Worm (Caenorhabditis elegans) whole organism, mixed stage, embryonic: ENCODE measurements around the gene T19C4.1.

Experiments
- blmp-1 ChIP-seq: fragments of 150-350 bp; optimal IDR thresholded peaks from 2 replicates; lab custom pipeline; 2014; ENCODE audit warnings: missing biosample characterization, missing genetic modification characterization
- ces-1 ChIP-seq: fragments of 150-350 bp; optimal IDR thresholded peaks from 2 replicates; lab custom pipeline; 2014; ENCODE audit warnings: missing biosample characterization, missing genetic modification reagents, missing genetic modification characterization
- elt-1 ChIP-seq: sonication (generic microtip); optimal IDR thresholded peaks from 2 replicates; lab custom pipeline; 2017; ENCODE audit warnings: missing genetic modification characterization, mild to moderate bottlenecking, missing compliant biosample characterization, antibody characterized with exemption, moderate library complexity, borderline replicate concordance; ENCODE audit not compliant: insufficient read depth
- flh-1 ChIP-seq: fragments of 200-800 bp; sonication (Bioruptor generic); optimal IDR thresholded peaks from 2 replicates; lab custom pipeline; 2018; ENCODE audit warnings: mild to moderate bottlenecking, missing genetic modification characterization, moderate library complexity, missing compliant biosample characterization
- mab-5 ChIP-seq: fragments of 150-350 bp; optimal IDR thresholded peaks from 2 replicates; lab custom pipeline; 2014; ENCODE audit warnings: missing biosample characterization, missing genetic modification characterization
- mep-1 ChIP-seq: fragments of 150-350 bp; optimal IDR thresholded peaks from 2 replicates; lab custom pipeline; 2017; ENCODE audit warnings: missing biosample characterization, missing genetic modification reagents, missing genetic modification characterization, inconsistent platforms
- nhr-76 ChIP-seq: sonication (generic microtip); optimal IDR thresholded peaks from 2 replicates; lab custom pipeline; 2017; ENCODE audit warnings: missing biosample characterization, missing genetic modification characterization
- unc-39 ChIP-seq: fragments of 150-350 bp; optimal IDR thresholded peaks from 2 replicates; lab custom pipeline; 2014; ENCODE audit warnings: missing biosample characterization, missing genetic modification characterization
- unc-62 ChIP-seq: fragments of 150-350 bp; optimal IDR thresholded peaks from 2 replicates; lab custom pipeline; 2014; ENCODE audit warnings: missing biosample characterization, missing genetic modification reagents, missing genetic modification characterization
- ztf-11 ChIP-seq: fragments of 150-350 bp; optimal IDR thresholded peaks from 2 replicates; lab custom pipeline; 2014; ENCODE audit warnings: missing biosample characterization, missing genetic modification characterization

- TF ChIP-seq elt-1 (tag; lab: Kevin White, UChicago), result no peak
- no peak for TF ChIP-seq flh-1 (GFP tag; lab: Kevin White, UChicago)
- TF ChIP-seq mab-5 (tag; lab: Kevin White, UChicago), result no peak
- no peak for TF ChIP-seq ztf-11
- TF ChIP-seq unc-62 (GFP tag; lab: Kevin White, UChicago), result no peak
- TF ChIP-seq mep-1 (tag; lab: Kevin White, UChicago), result no peak
- TF ChIP-seq nhr-76 (tag; lab: Kevin White, UChicago), result no peak
- no peak for TF ChIP-seq unc-39
- TF ChIP-seq ces-1 (GFP tag; lab: Kevin White, UChicago), result no peak
- TF ChIP-seq blmp-1, result no peak
These were observed 8.4 kb downstream of the T19C4.1 start, which contains the start of gene srg-42 for ce11 chrV:11157947-11158346.
